Worm (Caenorhabditis elegans): Measurements from ENCODE around the gene kynu-1.

Gene kynu-1

ce11 chrX:6098420-6098819 is 10.7 kb downstream of the kynu-1 start (continued):
- TF ChIP-seq mdl-1 (tag; optimal IDR thresholded peaks at IDR 0.05) = no peak
- no peak for TF ChIP-seq daf-19 (GFP tag; conservative IDR thresholded peaks at IDR 0.05)
- no peak for TF ChIP-seq nhr-111 (GFP tag; optimal IDR thresholded peaks at IDR 0.05)
- TF ChIP-seq unc-130 (GFP tag; optimal IDR thresholded peaks at IDR 0.05) = no peak
- no peak for TF ChIP-seq T20F7.1 (GFP tag; optimal IDR thresholded peaks at IDR 0.05)
- TF ChIP-seq nhr-48 (tag; optimal IDR thresholded peaks at IDR 0.05) = no peak
- TF ChIP-seq unc-62 (GFP tag; optimal IDR thresholded peaks at IDR 0.05 in 1 of 2) = no peak
- TF ChIP-seq unc-62 (tag; optimal IDR thresholded peaks at IDR 0.05) = no peak
- no peak for TF ChIP-seq nhr-11 (tag; optimal IDR thresholded peaks at IDR 0.05)
- no peak for TF ChIP-seq ces-1 (GFP tag; optimal IDR thresholded peaks at IDR 0.05)
- TF ChIP-seq lin-1 (GFP tag; IDR thresholded peaks at IDR 0.05) = 0 out of 2 replicates have a peak, but pooled peaks have one; percentile 38
- no peak for TF ChIP-seq unc-39 (tag; optimal IDR thresholded peaks at IDR 0.05)
- TF ChIP-seq dve-1 (tag; optimal IDR thresholded peaks at IDR 0.05; ENCODE audit: insufficient read depth) = peak; percentile 57
- no peak for TF ChIP-seq lin-15B (tag; optimal IDR thresholded peaks at IDR 0.05)
- no peak for TF ChIP-seq F26F4.8 (GFP tag; conservative IDR thresholded peaks at IDR 0.05)
- no peak for TF ChIP-seq zip-2 (tag; optimal IDR thresholded peaks at IDR 0.05)
- no peak for TF ChIP-seq D1046.2 (GFP tag; IDR thresholded peaks at IDR 0.05)
- TF ChIP-seq tra-1 (GFP tag; IDR thresholded peaks at IDR 0.05) = no peak
- TF ChIP-seq hmg-1.1 (GFP tag; IDR thresholded peaks at IDR 0.05) = no peak
- no peak for TF ChIP-seq ceh-32 (tag; optimal IDR thresholded peaks at IDR 0.05; ENCODE audit: poor library complexity)
- no peak for TF ChIP-seq lin-29 (GFP tag; IDR thresholded peaks at IDR 0.05)
- TF ChIP-seq jun-1 (tag; optimal IDR thresholded peaks at IDR 0.05) = no peak
- TF ChIP-seq hif-1 (tag; optimal IDR thresholded peaks at IDR 0.05) = no peak
- TF ChIP-seq zag-1 (tag; optimal IDR thresholded peaks at IDR 0.05) = no peak
- TF ChIP-seq ceh-44 (GFP tag; IDR thresholded peaks at IDR 0.05) = no peak
- TF ChIP-seq aha-1 (tag) = peak; percentile 13
- no peak for TF ChIP-seq ama-1 (optimal IDR thresholded peaks at IDR 0.05)
- no peak for TF ChIP-seq mdt-29 (GFP tag; IDR thresholded peaks at IDR 0.05)
- peak; percentile 50 for TF ChIP-seq mes-2 (tag; optimal IDR thresholded peaks at IDR 0.05; ENCODE audit: poor library complexity, severe bottlenecking)
- peak; percentile 52 for TF ChIP-seq nhr-77 (tag; optimal IDR thresholded peaks at IDR 0.05)
- TF ChIP-seq sdz-12 (GFP tag; optimal IDR thresholded peaks at IDR 0.05) = no peak
- TF ChIP-seq nhr-10 (tag; optimal IDR thresholded peaks at IDR 0.05) = no peak
- TF ChIP-seq lin-13 (GFP tag; optimal IDR thresholded peaks at IDR 0.05) = no peak
- no peak for TF ChIP-seq daf-16 (GFP tag; optimal IDR thresholded peaks at IDR 0.05)
- TF ChIP-seq daf-16 (tag; optimal IDR thresholded peaks at IDR 0.05) = peak; percentile 84
- no peak for TF ChIP-seq dmd-9 (GFP tag; IDR thresholded peaks at IDR 0.05)
- no peak for TF ChIP-seq rbr-2 (tag; optimal IDR thresholded peaks at IDR 0.05)
- peak; percentile 19; the same call in 1 of the 2 replicates for TF ChIP-seq nhr-41 (GFP tag; IDR thresholded peaks at IDR 0.05)
- no peak for TF ChIP-seq madf-5 (GFP tag; IDR thresholded peaks at IDR 0.05)
- no peak for TF ChIP-seq duxl-1 (tag; optimal IDR thresholded peaks at IDR 0.05; ENCODE audit: poor library complexity)
- TF ChIP-seq set-16 (GFP tag; IDR thresholded peaks at IDR 0.05) = no peak
- no peak for TF ChIP-seq mxl-2 (GFP tag; conservative IDR thresholded peaks at IDR 0.05)
- no peak for TF ChIP-seq mep-1 (tag; optimal IDR thresholded peaks at IDR 0.05)
- no peak for TF ChIP-seq zip-11 (GFP tag; IDR thresholded peaks at IDR 0.05)
- no peak for TF ChIP-seq egl-27 (tag; optimal IDR thresholded peaks at IDR 0.05)
- TF ChIP-seq Y105C5A.15 (GFP tag; IDR thresholded peaks at IDR 0.05) = no peak
- no peak for TF ChIP-seq snpc-1.2 (GFP tag; IDR thresholded peaks at IDR 0.05)
- peak; percentile 49 for TF ChIP-seq hlh-11 (tag; optimal IDR thresholded peaks at IDR 0.05)
- TF ChIP-seq Y48G9A.11 (GFP tag; IDR thresholded peaks at IDR 0.05) = no peak
- TF ChIP-seq madf-9 (GFP tag; conservative IDR thresholded peaks at IDR 0.05) = no peak
- TF ChIP-seq ceh-20 (GFP tag; IDR thresholded peaks at IDR 0.05) = no peak
- TF ChIP-seq hlh-30 (tag; optimal IDR thresholded peaks at IDR 0.05; ENCODE audit: insufficient read depth) = no peak
- TF ChIP-seq R02D3.7 (tag; optimal IDR thresholded peaks at IDR 0.05) = no peak

Data from whole organism, L4 larva.